Fruit fly (Drosophila melanogaster) whole organism, embryonic: ENCODE measurements around the gene dpr18.

Source experiments
- Aef1 ChIP-seq: fragments of 200-800 bp; sonication (Bioruptor generic); IDR thresholded peaks from 3 replicates; pipeline ENCODE4 v1.3.6; 2022; ENCODE audit warnings: missing biosample characterization, missing genetic modification characterization
- CG10274 ChIP-seq: fragments of 200-800 bp; sonication (Bioruptor generic); optimal IDR thresholded peaks from 3 replicates; lab custom pipeline; 2017; ENCODE audit warnings: missing biosample characterization, mild to moderate bottlenecking, missing genetic modification characterization
- CG10959 ChIP-seq: fragments of 200-800 bp; sonication (Bioruptor generic); IDR thresholded peaks from 2 replicates; pipeline ENCODE4 v1.3.6; 2022; ENCODE audit warnings: missing biosample characterization, missing genetic modification characterization
- CG12299 ChIP-seq: fragments of 200-800 bp; sonication (Bioruptor generic); optimal IDR thresholded peaks from 2 replicates; lab custom pipeline; 2018; ENCODE audit warnings: missing biosample characterization, mild to moderate bottlenecking, missing genetic modification characterization
- CG12391 ChIP-seq: fragments of 200-800 bp; sonication (Bioruptor generic); optimal IDR thresholded peaks from 3 replicates; lab custom pipeline; 2018; ENCODE audit warnings: missing biosample characterization, mild to moderate bottlenecking, missing genetic modification characterization, moderate library complexity
- CG13296 ChIP-seq: fragments of 200-800 bp; sonication (Bioruptor generic); optimal IDR thresholded peaks from 3 replicates; lab custom pipeline; 2018; ENCODE audit warnings: missing biosample characterization, mild to moderate bottlenecking, missing genetic modification characterization
- CG14860 ChIP-seq: fragments of 200-800 bp; sonication (Bioruptor generic); IDR thresholded peaks from 3 replicates; pipeline ENCODE4 v1.3.6; 2022; ENCODE audit warnings: missing biosample characterization, missing genetic modification characterization; ENCODE audit not compliant: partially characterized antibody
- CG15479 ChIP-seq: fragments of 200-800 bp; sonication (Bioruptor generic); optimal IDR thresholded peaks from 3 replicates; lab custom pipeline; 2019; ENCODE audit warnings: missing biosample characterization, mild to moderate bottlenecking, missing genetic modification characterization, moderate library complexity
- CG17361 ChIP-seq: fragments of 200-800 bp; sonication (Bioruptor generic); IDR thresholded peaks from 3 replicates; pipeline ENCODE4 v1.3.6; 2022; ENCODE audit warnings: missing biosample characterization, missing genetic modification characterization
- CG17612 ChIP-seq: fragments of 200-800 bp; sonication (Bioruptor generic); IDR thresholded peaks from 2 replicates; pipeline ENCODE4 v1.3.6; 2022; ENCODE audit warnings: missing biosample characterization, missing genetic modification characterization
- CG17912 ChIP-seq: fragments of 200-800 bp; sonication (Bioruptor generic); optimal IDR thresholded peaks from 2 replicates; lab custom pipeline; 2018; ENCODE audit warnings: missing biosample characterization, mild to moderate bottlenecking, missing genetic modification characterization
- CG1832 ChIP-seq: fragments of 200-800 bp; sonication (Bioruptor generic); optimal IDR thresholded peaks from 2 replicates; lab custom pipeline; 2017; ENCODE audit warnings: missing biosample characterization, mild to moderate bottlenecking, missing genetic modification characterization, inconsistent platforms
- CG30020 ChIP-seq: fragments of 200-800 bp; optimal IDR thresholded peaks from 2 replicates; lab custom pipeline; 2019; ENCODE audit warnings: missing biosample characterization, mild to moderate bottlenecking, missing genetic modification characterization, moderate library complexity
- CG3065 ChIP-seq: fragments of 200-800 bp; sonication (Bioruptor generic); optimal IDR thresholded peaks from 2 replicates; lab custom pipeline; 2016; ENCODE audit warnings: missing biosample characterization, missing genetic modification characterization
- CG4617 ChIP-seq: fragments of 200-800 bp; sonication (Bioruptor generic); optimal IDR thresholded peaks from 3 replicates; lab custom pipeline; 2016; ENCODE audit warnings: missing biosample characterization, missing genetic modification characterization, borderline replicate concordance
- CG4820 ChIP-seq: fragments of 200-800 bp; sonication (Bioruptor generic); optimal IDR thresholded peaks from 3 replicates; lab custom pipeline; 2016; ENCODE audit warnings: missing biosample characterization, missing genetic modification characterization
- CG6854 ChIP-seq: fragments of 200-800 bp; sonication (Bioruptor generic); optimal IDR thresholded peaks from 3 replicates; lab custom pipeline; 2017; ENCODE audit warnings: missing biosample characterization, mild to moderate bottlenecking, missing genetic modification characterization
- CG8924 ChIP-seq: fragments of 200-800 bp; optimal IDR thresholded peaks from 3 replicates; lab custom pipeline; 2019; ENCODE audit warnings: missing biosample characterization, mild to moderate bottlenecking, missing genetic modification characterization, moderate library complexity
- CG9932 ChIP-seq: fragments of 200-800 bp; sonication (Bioruptor generic); IDR thresholded peaks from 2 replicates; pipeline ENCODE4 v1.3.6; 2022; ENCODE audit warnings: missing biosample characterization, missing genetic modification characterization
- Deaf1 ChIP-seq: fragments of 200-800 bp; optimal IDR thresholded peaks from 3 replicates; lab custom pipeline; 2019; ENCODE audit warnings: missing biosample characterization, mild to moderate bottlenecking, missing genetic modification characterization, moderate library complexity
- Dll ChIP-seq: fragments of 200-800 bp; sonication (Bioruptor generic); IDR thresholded peaks from 4 replicates; pipeline ENCODE4 v1.3.6; 2022; ENCODE audit warnings: missing biosample characterization, missing genetic modification characterization; ENCODE audit not compliant: partially characterized antibody
- E2f1 ChIP-seq: fragments of 200-800 bp; sonication (Bioruptor generic); IDR thresholded peaks from 2 replicates; pipeline ENCODE4 v1.3.6; 2022; ENCODE audit warnings: missing biosample characterization, missing genetic modification characterization
- Fer2 ChIP-seq: fragments of 200-800 bp; sonication (Bioruptor generic); optimal IDR thresholded peaks from 2 replicates; lab custom pipeline; 2018; ENCODE audit warnings: missing biosample characterization, mild to moderate bottlenecking, missing genetic modification characterization, moderate library complexity
- H2.0 ChIP-seq: fragments of 200-800 bp; sonication (Bioruptor generic); IDR thresholded peaks from 2 replicates; pipeline ENCODE4 v1.3.6; 2022; ENCODE audit warnings: missing biosample characterization, missing genetic modification characterization
- Hr51 ChIP-seq, 2 experiments: fragments of 200-800 bp; sonication (Bioruptor generic); optimal IDR thresholded peaks; 2 replicates in 1 of 2; 3 replicates in 1 of 2; lab custom pipeline; 2016 to 2018; ENCODE audit warnings: missing biosample characterization in 2 of 2, missing genetic modification characterization in 2 of 2, mild to moderate bottlenecking in 1 of 2, moderate library complexity in 1 of 2
- Kr ChIP-seq: fragments of 200-800 bp; sonication (Bioruptor generic); optimal IDR thresholded peaks from 2 replicates; lab custom pipeline; 2017; ENCODE audit warnings: missing biosample characterization, mild to moderate bottlenecking, missing genetic modification characterization
- Lim3 ChIP-seq: fragments of 200-800 bp; sonication (Bioruptor generic); IDR thresholded peaks from 2 replicates; pipeline ENCODE4 v1.3.6; 2022; ENCODE audit warnings: missing biosample characterization, missing genetic modification characterization
- Lpt ChIP-seq: fragments of >200 bp; optimal IDR thresholded peaks from 2 replicates; lab custom pipeline; 2018; ENCODE audit warnings: missing biosample characterization, missing genetic modification characterization
- MBD-R2 ChIP-seq: fragments of 200-800 bp; sonication (Bioruptor generic); IDR thresholded peaks from 2 replicates; pipeline ENCODE4 v1.3.6; 2022; ENCODE audit warnings: missing biosample characterization, missing genetic modification characterization
- Myb ChIP-seq: fragments of 200-800 bp; sonication (Bioruptor generic); optimal IDR thresholded peaks from 2 replicates; lab custom pipeline; 2016; ENCODE audit warnings: missing biosample characterization, missing genetic modification characterization
- Side ChIP-seq: fragments of 200-800 bp; sonication (Bioruptor generic); optimal IDR thresholded peaks from 2 replicates; lab custom pipeline; 2016; ENCODE audit warnings: missing biosample characterization, missing genetic modification characterization
- Usf ChIP-seq: fragments of 200-800 bp; sonication (Bioruptor generic); optimal IDR thresholded peaks from 2 replicates; lab custom pipeline; 2017; ENCODE audit warnings: missing genotype, missing biosample characterization, missing genetic modification characterization
- Vsx1 ChIP-seq: fragments of 200-800 bp; sonication (Bioruptor generic); optimal IDR thresholded peaks from 2 replicates; lab custom pipeline; 2017; ENCODE audit warnings: missing biosample characterization, mild to moderate bottlenecking, missing genetic modification characterization, missing genetic modification reagents
- bigmax ChIP-seq: fragments of 200-800 bp; sonication (Bioruptor generic); optimal IDR thresholded peaks from 2 replicates; lab custom pipeline; 2018; ENCODE audit warnings: missing biosample characterization, mild to moderate bottlenecking, missing genetic modification characterization
- dati ChIP-seq: fragments of 200-800 bp; sonication (Bioruptor generic); IDR thresholded peaks from 2 replicates; pipeline ENCODE4 v1.3.6; 2022; ENCODE audit warnings: missing biosample characterization, missing genetic modification characterization
- grau ChIP-seq: fragments of 200-800 bp; optimal IDR thresholded peaks from 3 replicates; lab custom pipeline; 2019; ENCODE audit warnings: missing biosample characterization, mild to moderate bottlenecking, missing genetic modification characterization, moderate library complexity
- hbn ChIP-seq: fragments of 200-800 bp; sonication (Bioruptor generic); IDR thresholded peaks from 2 replicates; pipeline ENCODE4 v1.3.6; 2022; ENCODE audit warnings: missing biosample characterization, missing genetic modification characterization; ENCODE audit not compliant: partially characterized antibody
- lbe ChIP-seq: fragments of 200-800 bp; sonication (Bioruptor generic); optimal IDR thresholded peaks from 2 replicates; lab custom pipeline; 2016; ENCODE audit warnings: missing biosample characterization, mild to moderate bottlenecking, missing genetic modification characterization
- lilli ChIP-seq: fragments of 200-800 bp; sonication (Bioruptor generic); optimal IDR thresholded peaks from 3 replicates; lab custom pipeline; 2016; ENCODE audit warnings: missing biosample characterization, missing genetic modification characterization
- lmd ChIP-seq: fragments of 200-800 bp; sonication (Bioruptor generic); IDR thresholded peaks from 2 replicates; pipeline ENCODE4 v1.3.6; 2022; ENCODE audit warnings: missing biosample characterization, missing genetic modification characterization
- peb ChIP-seq: fragments of 200-800 bp; sonication (Bioruptor generic); IDR thresholded peaks from 2 replicates; pipeline ENCODE4 v1.3.6; 2022; ENCODE audit warnings: missing biosample characterization, missing genetic modification characterization
- row ChIP-seq: fragments of 200-800 bp; sonication (Bioruptor generic); IDR thresholded peaks from 3 replicates; pipeline ENCODE4 v1.3.6; 2022; ENCODE audit warnings: missing biosample characterization, missing genetic modification characterization
- sd ChIP-seq: fragments of 200-800 bp; sonication (Bioruptor generic); optimal IDR thresholded peaks from 3 replicates; lab custom pipeline; 2018; ENCODE audit warnings: missing biosample characterization, mild to moderate bottlenecking, missing genetic modification characterization, moderate library complexity
- sisA ChIP-seq: fragments of 200-800 bp; sonication (Bioruptor generic); IDR thresholded peaks from 2 replicates; pipeline ENCODE4 v1.3.6; 2022; ENCODE audit warnings: missing biosample characterization, missing genetic modification characterization
- ssp ChIP-seq: fragments of 200-800 bp; sonication (Bioruptor generic); IDR thresholded peaks from 2 replicates; pipeline ENCODE4 v1.3.6; 2022; ENCODE audit warnings: missing biosample characterization, missing genetic modification characterization
- tap ChIP-seq: fragments of 200-800 bp; optimal IDR thresholded peaks from 3 replicates; lab custom pipeline; 2019; ENCODE audit warnings: missing biosample characterization, mild to moderate bottlenecking, missing genetic modification characterization, moderate library complexity
- tio ChIP-seq: fragments of 200-800 bp; sonication (Bioruptor generic); optimal IDR thresholded peaks from 2 replicates; lab custom pipeline; 2017; ENCODE audit warnings: missing biosample characterization, missing genetic modification characterization, inconsistent platforms
- tx ChIP-seq: fragments of 200-800 bp; sonication (Bioruptor generic); optimal IDR thresholded peaks from 2 replicates; lab custom pipeline; 2016; ENCODE audit warnings: missing biosample characterization, missing genetic modification characterization
- wor ChIP-seq: fragments of 200-800 bp; sonication (Bioruptor generic); IDR thresholded peaks from 2 replicates; pipeline ENCODE4 v1.3.6; 2022; ENCODE audit warnings: missing biosample characterization, missing genetic modification characterization
- zfh2 ChIP-seq: fragments of 200-800 bp; sonication (Bioruptor generic); optimal IDR thresholded peaks from 2 replicates; lab custom pipeline; 2016; ENCODE audit warnings: missing biosample characterization, missing genetic modification characterization

dpr18 gene

dm6 chrX:16104738-16105426, 41.3 kb downstream of the dpr18 start, which contains the start of the genes CG42353 and CG42354 (continued):
- TF ChIP-seq CG30020 (tag; lab: Kevin White, UChicago) (peak; percentile 76), row (GFP tag; lab: Robert Waterston, UW) (peak; percentile 96), CG17361 (GFP tag; lab: Robert Waterston, UW) (peak; percentile 98), CG8924 (tag; lab: Kevin White, UChicago) (peak; percentile 97), CG17612 (GFP tag; lab: Robert Waterston, UW) (peak; percentile 77), sisA (GFP tag; lab: Robert Waterston, UW) (peak; percentile 94), bigmax (GFP tag; lab: Kevin White, UChicago) (peak; percentile 47), Fer2 (tag; lab: Kevin White, UChicago) (peak; percentile 90), grau (tag; lab: Kevin White, UChicago) (peak; percentile 96), hbn (no peak), CG12299 (tag; lab: Kevin White, UChicago) (peak; percentile 93), tio (GFP tag; lab: Kevin White, UChicago) (peak; percentile 98), lilli (GFP tag; lab: Kevin White, UChicago) (peak; percentile 91), zfh2 (GFP tag; lab: Kevin White, UChicago) (peak; percentile 93), CG10959 (GFP tag; lab: Robert Waterston, UW) (peak; percentile 93), CG6854 (GFP tag; lab: Kevin White, UChicago) (peak; percentile 89), ssp (GFP tag; lab: Robert Waterston, UW) (peak; percentile 90), CG3065 (GFP tag; lab: Kevin White, UChicago) (peak; percentile 91), CG12391 (tag; lab: Kevin White, UChicago) (peak; percentile 98), CG10274 (GFP tag; lab: Kevin White, UChicago) (peak; percentile 80), dati (GFP tag; lab: Robert Waterston, UW) (peak; percentile 68), wor (GFP tag; lab: Robert Waterston, UW) (peak; percentile 93), Aef1 (GFP tag; lab: Robert Waterston, UW) (peak; percentile 94), MBD-R2 (peak; percentile 84), tx (GFP tag; lab: Kevin White, UChicago) (peak; percentile 87), CG4820 (peak; percentile 95), Lim3 (peak; percentile 79), CG1832 (GFP tag; lab: Kevin White, UChicago) (no peak), CG14860 (GFP tag; lab: Robert Waterston, UW) (no peak), peb (GFP tag; lab: Robert Waterston, UW) (peak; percentile 91), Kr (peak; percentile 61), tap (tag; lab: Kevin White, UChicago) (peak; percentile 95), CG9932 (GFP tag; lab: Robert Waterston, UW) (peak; percentile 92), CG13296 (GFP tag; lab: Kevin White, UChicago) (peak; percentile 95), E2f1 (GFP tag; lab: Robert Waterston, UW) (peak; percentile 94), CG17912 (GFP tag; lab: Kevin White, UChicago) (peak; percentile 81), Side (peak; percentile 51), CG4617 (GFP tag; lab: Kevin White, UChicago) (peak; percentile 87), Lpt (no peak), Deaf1 (peak; percentile 73), sd (tag; lab: Kevin White, UChicago) (peak; percentile 81), lmd (GFP tag; lab: Robert Waterston, UW) (peak; percentile 96), Dll (no peak), H2.0 (GFP tag; lab: Robert Waterston, UW) (peak; percentile 90), Usf (GFP tag; lab: Kevin White, UChicago) (peak; percentile 94), Vsx1 (GFP tag; lab: Kevin White, UChicago) (peak; percentile 75), Hr51 (GFP tag; optimal IDR thresholded peaks at IDR 0.05; lab: Kevin White, UChicago) (peak; percentile 94 to 96), lbe (GFP tag; lab: Kevin White, UChicago) (peak; percentile 92), Myb (GFP tag; lab: Kevin White, UChicago) (peak; percentile 81), CG15479 (peak; percentile 54)
